Fruit fly (Drosophila melanogaster): ENCODE results near the gene pigs.
A peak's percentile ranks its signal among the peaks of the same experiment; 100 is the strongest.

Gene pigs

DNA sequence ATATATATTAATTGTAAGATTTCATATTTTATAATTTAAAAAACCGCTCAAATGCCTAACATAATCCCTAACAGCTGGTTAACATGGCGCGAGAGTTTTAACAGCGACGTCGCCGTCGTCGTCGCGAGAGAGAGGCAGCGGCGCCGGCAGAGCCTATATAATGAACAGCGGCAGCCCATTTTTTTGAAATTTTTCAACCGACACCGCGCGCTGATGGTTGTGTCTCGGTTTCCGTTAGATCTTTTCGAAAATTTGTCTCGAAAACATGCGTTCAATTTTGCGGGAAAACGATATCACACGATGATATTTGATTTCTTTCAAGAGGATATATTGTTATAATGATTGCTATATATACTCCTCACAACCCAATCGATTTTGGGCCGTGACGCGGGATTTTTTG lies at the start of gene pigs:
TSS of gene pigs (plus strand) at position 183 of the 400 bp plus-strand sequence.
- no peak for TF ChIP-seq noc (tag; optimal IDR thresholded peaks at IDR 0.05)

DNA sequence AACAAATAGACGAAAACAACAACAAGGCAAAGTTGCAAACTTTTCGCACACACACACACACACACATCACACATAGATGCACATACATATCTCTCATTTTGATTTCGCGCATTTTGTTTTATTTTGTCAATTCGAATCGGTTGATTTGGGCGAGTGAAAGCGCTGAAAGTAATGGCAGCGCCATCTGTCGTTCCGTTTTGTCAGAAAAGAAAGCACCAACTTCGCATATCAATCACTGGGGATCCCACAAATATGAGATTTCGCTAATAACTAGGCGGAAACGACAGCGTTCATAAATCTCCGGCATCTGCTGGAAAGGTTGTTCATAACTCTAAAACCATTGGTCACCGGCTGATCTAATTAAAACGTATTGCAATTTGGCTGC lies 49.8 kb upstream of the pigs start:
- TF ChIP-seq noc (tag; optimal IDR thresholded peaks at IDR 0.05): no peak

DNA sequence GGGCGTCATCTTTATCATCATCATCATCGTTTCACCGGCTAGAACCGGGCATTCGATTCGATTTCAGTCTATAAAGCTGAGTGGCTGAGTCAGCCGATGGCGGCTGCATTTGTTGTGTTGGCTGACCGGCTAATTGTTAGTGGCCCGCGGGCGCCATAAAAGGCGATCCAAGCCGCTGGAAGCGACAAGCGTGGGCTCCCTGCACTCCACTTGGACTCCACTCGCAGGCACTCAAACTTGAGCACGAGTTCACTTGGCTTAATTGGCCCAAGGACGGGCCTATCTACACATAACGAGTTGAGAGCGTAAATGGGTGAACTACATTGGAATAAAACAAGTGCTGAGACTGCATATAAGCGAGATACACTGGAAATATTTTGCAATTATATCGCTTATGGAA lies 48.4 kb upstream of the pigs start:
- no peak for TF ChIP-seq noc (tag; optimal IDR thresholded peaks at IDR 0.05)

DNA sequence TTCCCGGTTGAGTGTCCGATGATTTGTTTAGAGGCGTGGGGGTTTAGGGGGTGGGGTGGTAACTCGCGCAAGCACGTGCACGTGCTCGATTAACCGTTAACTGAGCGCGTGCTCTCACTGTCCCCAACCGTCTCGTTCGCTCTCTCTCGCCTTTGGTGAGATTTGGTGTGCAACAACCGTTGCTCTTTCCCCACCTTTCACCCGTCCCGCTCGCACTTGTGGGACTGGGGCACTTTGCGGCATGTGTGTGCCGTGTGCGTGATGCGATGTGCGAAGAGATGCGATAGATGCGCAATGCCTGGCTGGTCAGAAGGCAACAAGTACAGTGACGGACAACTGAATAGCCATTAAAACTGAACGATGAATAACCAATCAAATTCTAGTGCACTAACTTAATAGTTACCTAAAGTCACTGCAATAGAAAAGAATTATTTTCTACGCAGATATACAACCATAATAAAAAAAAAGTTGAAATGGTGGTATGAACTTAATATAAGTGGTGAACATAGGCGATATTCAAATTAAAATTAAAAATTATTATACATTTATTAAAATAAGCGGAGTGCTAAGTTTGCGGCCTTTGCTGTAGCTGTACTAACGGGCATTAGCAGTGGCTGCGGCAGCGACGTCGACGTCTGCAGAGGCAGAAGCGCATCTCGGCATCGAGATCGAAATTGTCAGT lies 28.5 kb upstream of the pigs start:
- TF ChIP-seq noc (tag; optimal IDR thresholded peaks at IDR 0.05): peak; percentile 68

DNA sequence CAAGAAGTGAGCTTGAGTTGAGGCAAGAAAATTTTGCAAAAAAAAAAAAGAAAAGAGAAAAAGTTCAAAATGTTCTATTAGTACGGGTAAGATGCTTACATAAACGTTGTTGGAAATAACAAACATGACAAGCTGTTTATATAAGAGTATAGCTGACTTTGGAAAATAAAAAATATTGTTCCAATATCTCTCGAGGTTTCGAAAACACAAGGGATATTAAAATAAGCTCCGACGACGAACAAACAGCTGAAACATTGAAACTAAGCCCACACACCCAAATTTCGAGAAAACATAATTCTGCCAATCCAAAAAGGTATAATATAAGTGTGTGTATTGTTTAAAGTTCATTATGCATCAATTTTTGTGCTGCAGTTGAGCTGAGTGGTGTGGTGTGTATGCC lies 26.1 kb upstream of the pigs start:
- no peak for TF ChIP-seq noc (tag; optimal IDR thresholded peaks at IDR 0.05)

DNA sequence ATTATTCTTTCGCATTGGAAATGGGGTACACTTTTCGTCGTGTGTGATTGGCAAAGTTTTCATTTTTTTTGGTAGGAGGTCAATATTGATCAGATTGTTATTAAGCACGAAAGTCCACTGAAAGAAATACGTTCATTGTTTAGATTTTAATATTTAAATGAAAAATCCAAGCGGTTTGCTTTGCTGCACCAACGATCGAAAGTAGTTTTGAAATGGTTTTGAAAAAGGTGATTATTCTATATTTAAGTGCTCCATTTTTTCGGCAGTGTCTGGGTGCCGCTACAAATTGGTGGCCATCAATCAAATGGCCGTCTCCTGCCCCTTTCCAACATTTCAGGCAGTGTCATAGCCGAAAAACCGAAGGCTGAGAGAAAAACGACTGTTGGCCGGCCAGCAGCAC lies 25.4 kb upstream of the pigs start:
- TF ChIP-seq noc (tag; optimal IDR thresholded peaks at IDR 0.05): no peak

DNA sequence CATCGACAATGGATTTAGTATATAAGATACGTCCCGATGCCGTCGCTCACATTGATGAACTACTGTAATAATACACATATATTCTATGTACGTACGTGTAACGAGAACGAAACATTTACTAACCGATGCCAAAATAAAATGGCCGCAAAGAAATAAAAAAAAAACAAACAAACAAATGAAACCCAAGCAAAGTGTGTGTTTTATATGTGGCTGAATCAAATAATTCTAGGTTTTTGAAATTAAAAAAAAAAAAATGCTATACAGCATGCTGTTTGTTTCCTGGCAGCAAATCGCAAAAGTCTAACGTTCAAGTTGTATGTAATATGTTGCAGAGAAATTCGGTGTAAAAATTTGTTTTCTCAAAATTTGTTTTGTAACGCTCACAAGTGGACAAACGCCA lies 10.9 kb upstream of the pigs start, which contains the start of gene CG17717:
TSS of gene CG17717 (plus strand) at position 301 of the 400 bp plus-strand sequence.
- no peak for TF ChIP-seq noc (tag; optimal IDR thresholded peaks at IDR 0.05)

DNA sequence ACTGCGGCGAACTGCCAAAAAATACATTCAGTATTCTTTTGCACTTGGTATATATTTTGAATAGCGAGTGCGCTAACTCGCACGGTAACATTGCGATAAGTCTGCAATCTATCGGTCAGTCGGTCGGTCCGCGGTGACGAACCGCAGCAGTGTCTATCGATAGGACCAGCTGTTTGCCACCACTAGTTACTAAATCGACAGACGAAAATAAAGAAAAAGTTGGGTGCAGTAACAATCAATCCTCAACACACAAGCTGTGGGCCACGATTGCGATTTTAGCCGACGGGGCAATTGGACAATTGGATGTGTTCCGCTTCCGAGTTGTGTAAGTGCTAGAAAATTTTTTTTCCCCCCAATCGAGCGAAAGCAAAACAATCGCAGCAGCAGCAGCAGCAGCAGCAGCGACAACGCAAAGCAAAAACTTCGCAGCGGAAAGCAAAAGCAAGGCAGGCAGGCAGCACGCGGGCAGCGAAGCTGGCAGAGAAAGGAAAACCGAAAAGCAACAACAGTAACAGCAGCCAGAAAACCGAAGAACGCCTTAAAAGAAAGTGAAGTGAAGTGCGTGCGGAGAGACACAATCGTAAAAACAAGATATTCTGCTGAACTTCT lies 9.1 kb upstream of the pigs start, which contains the start of gene Pat1:
TSS of gene Pat1 (plus strand) at position 96 of the 609 bp plus-strand sequence.
- TF ChIP-seq noc (tag; optimal IDR thresholded peaks at IDR 0.05): no peak

DNA sequence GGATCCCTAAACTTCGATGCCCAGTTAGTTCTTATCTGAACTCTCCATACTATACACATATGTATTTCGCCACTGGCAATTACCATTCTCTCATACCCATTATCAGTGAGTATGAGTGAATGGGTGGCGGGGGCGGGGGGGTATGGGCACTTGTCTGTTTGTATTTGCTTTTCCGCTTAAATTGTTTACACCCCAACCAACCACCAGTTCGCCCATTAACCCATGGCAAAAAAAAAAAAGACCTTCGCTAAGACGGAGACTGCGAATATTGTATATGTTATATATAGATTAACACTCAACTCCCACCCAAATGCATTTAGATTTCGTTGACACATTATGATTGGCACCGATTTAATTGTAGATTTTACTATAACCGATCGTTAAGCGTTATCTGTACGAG lies 7.8 kb upstream of the pigs start:
- TF ChIP-seq noc (tag; optimal IDR thresholded peaks at IDR 0.05): peak; percentile 39

DNA sequence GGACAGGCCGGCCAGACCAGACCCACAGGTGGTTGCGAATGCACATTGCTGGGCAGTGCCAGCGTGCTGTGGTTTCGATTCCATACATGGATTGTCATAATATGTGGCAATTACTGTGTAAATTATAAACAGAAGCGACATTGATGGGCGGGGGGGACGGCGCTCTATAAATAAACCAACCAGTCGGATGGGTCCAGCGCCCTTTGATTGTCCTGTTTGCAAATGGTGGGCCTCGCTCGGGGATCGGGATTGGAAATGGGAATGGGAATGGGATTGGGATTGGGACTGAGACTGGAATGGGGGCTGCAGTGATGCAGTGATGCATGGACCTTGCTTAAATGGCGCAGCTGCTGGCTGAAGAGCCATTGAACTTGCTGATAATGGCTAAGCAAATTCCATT lies 7.1 kb upstream of the pigs start:
- TF ChIP-seq noc (tag; optimal IDR thresholded peaks at IDR 0.05): no peak

DNA sequence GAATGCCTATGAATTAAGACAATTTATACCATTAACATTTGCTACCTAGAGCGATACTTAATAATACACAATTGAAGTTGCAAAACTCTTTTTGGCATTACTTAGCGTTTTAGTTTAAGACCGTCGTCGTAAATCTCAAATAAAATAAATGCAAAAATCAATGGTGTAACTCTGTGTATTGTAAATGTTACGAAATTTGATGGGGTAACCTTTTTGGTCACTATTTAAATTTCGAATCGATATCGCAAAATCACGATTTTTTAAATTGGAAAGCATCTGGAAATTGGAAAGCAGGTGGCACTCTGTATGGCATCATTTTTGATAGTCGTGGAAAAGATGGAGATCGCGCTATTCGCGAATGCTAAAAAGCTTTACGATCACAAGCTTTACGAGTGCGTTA lies 3.1 kb upstream of the pigs start, which contains the start of gene APC7:
TSS of gene APC7 (plus strand) at position 301 of the 400 bp plus-strand sequence.
- no peak for TF ChIP-seq noc (tag; optimal IDR thresholded peaks at IDR 0.05)

DNA sequence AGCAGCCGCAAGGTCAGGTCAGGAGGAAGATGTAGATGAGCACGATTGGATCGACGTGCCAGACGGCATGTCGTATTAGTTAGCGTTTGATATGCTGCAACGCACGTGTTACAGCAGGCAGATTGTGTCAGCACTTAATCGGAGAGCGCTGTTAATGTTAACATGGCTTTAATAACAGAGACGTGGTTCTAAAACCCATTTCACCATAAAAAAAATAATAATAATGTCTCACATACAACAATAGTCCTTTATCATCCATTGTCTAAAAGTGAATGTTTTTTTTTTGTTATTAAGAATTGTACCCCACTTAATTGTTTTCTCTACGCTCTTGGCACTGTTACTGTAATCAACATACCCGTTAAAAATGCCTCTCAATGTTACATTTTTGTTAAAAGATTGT lies 629 bp upstream of the pigs start:
- TF ChIP-seq noc (tag; optimal IDR thresholded peaks at IDR 0.05): no peak

DNA sequence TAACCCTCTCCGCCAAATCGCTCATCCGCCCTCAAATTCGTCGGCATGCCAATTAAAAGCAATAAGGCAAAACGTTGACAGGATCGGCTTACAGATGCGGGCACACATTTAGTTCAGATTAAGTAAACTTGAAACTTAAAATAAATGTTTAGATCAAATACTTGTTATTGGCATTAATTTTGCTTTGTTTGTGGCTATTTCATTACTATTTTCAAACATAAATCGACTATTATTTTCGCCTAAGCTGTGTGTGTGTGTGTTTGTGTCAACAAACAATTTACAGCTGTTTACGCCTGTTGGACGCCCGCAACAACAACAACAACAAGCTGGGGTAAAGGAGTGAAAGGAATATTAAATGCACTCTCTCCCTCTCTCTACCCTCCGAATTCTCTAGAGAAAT lies 1.3 kb downstream of the pigs start:
- TF ChIP-seq noc (tag; optimal IDR thresholded peaks at IDR 0.05): no peak

DNA sequence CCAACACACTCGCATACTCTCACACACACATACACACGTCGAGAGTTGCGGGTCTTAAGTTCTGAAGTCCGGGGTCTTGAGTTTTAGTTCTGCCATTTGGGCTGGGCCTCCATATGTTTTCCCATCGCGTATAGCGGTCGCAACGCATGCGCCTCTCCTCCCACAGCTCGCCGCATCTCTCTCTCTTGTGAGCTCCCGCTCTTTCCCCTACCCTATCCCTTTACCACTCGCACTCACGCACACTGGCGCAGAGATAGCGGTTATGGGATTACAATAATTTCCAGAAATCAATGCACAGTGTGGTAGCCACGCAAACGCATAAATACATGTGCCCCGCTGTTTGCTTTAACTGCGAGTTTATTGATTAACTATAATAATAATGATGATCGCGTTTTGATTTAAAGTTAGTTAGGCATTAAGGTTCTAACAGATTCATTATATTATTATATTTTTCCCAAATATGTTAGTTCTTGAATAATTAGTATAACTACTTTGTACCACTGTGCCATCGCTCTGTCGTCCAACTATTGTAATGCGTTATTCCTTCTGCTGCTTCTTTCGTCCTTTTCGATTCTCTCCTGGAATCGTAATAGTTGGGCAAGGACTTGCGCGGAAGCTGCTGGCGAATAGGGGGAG lies 1.9 kb downstream of the pigs start:
- peak; percentile 84 for TF ChIP-seq noc (tag; optimal IDR thresholded peaks at IDR 0.05)

DNA sequence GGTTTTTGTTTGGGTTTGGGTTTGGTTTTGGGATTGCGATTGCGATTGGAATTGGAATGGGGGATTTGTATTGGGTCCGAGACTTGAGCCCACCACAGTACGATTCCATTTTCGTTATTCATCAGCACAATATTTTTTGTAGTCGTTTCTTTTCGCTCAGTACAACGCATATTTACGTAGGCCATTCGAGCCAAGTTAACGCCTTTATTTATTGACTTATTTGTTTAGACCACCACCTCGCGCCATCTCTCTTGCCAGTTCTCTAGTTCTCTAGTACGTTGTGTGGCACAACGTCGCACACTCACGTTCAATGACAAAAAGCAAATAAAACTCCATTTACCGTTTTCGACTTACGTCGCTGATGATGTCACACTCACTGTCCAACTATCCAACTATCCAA lies 4.8 kb downstream of the pigs start:
- TF ChIP-seq noc (tag; optimal IDR thresholded peaks at IDR 0.05): no peak

DNA sequence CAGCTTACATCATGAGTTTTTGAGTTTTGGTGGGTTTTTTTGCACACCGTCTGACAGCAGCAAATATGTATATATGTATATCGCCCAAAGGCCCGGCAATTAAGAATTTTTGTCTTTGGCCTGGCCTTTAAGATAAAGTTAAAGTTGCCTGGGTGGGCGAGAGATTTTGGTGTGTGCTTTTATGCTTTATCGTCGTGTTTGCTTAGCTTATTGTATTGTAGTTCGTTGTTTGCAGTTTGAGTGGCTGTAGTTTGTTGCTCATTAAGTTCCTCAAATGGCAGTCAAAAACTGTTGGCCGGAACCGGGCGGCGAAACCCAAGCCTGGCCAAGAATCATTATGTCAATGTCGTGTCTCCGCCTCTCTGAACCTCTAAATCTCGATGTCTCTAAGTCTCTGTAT lies 12.0 kb downstream of the pigs start:
- TF ChIP-seq noc (tag; optimal IDR thresholded peaks at IDR 0.05): no peak

DNA sequence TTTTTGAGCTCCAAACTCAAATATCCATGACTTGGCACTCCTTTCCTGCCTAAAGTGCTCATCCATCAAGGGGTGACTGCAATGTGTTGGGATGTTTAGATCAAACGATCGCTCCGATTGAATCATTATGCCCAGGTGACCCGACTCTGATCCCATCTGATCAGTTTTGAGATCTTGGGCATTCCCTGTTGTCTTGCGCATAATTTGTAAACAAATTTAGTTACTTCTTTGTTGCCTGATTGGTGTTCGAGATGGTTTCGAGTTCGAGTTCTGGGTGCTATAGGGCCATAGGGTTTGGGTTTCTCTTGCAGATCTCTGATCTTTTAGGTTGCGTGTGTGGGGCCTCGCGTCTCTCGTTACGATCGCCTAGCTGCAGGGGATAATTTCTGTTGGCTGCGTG lies 12.6 kb downstream of the pigs start:
- no peak for TF ChIP-seq noc (tag; optimal IDR thresholded peaks at IDR 0.05)
